Worm (Caenorhabditis elegans): Measurements from ENCODE around the gene drh-1.
"Not testable (repeated sequence)": the region's sequence is repeated elsewhere in the genome, so short reads cannot be mapped to it uniquely, and the experiment has no call there.

DNA sequence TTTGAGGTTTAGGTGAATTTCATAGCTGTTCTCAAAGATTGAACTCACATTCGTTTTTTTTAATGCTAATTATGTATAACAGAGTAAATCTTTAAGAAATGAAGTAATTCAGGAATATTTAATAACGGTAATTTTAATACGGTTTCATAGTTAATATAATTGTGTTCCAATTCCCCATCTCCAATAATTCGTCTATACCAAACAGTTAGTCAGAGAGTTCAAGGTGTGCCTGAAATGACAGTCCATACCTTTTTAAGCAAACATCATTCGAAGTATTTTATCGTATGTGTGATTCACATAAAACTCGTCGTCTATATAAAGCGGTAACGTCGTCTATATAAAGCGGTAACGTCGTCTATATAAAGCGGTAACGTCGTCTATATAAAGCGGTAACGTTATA lies 14.4 kb downstream of the drh-1 start, which contains the start of gene nspb-5:
- not testable (repeated sequence) for TF ChIP-seq unc-39 (tag; optimal IDR thresholded peaks at IDR 0.05); mml-1 (tag; optimal IDR thresholded peaks at IDR 0.05); unc-62 (GFP tag; optimal IDR thresholded peaks at IDR 0.05); egl-27 (tag; optimal IDR thresholded peaks at IDR 0.05); aly-2 (tag; optimal IDR thresholded peaks at IDR 0.05); snpc-4 (tag; optimal IDR thresholded peaks at IDR 0.05); ztf-4 (tag; optimal IDR thresholded peaks at IDR 0.05); ama-1 (optimal IDR thresholded peaks at IDR 0.05); jun-1 (tag; optimal IDR thresholded peaks at IDR 0.05); R02D3.7 (tag; optimal IDR thresholded peaks at IDR 0.05); zag-1 (tag; optimal IDR thresholded peaks at IDR 0.05); elt-3 (tag; optimal IDR thresholded peaks at IDR 0.05); lsy-12 (tag; optimal IDR thresholded peaks at IDR 0.05)
